Fruit fly (Drosophila melanogaster): Measurements from ENCODE around the gene mip130.

The mip130 gene

DNA sequence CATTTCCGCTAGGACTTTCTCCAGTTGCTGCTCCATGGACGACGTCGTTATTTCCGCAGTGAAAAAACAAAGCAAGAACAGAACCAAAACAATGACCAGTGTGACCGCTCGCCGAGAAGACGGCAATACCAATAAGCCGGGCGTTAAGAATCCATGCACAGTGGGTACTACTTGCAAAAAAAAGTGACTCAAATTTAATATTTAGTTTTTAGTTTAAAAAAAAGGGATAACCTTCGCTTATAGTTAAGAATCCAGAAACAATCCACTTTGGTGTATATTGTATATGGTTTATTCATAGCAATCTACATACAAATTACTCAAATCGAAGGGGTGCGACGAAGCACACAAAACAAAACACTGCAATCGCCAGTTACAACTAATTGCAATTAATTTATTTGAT is 49.2 kb upstream of the mip130 start, which contains the start of gene Lamtor5 (continued):
- peak; percentile 34 for TF ChIP-seq nmo (GFP tag; optimal IDR thresholded peaks at IDR 0.05)
- TF ChIP-seq CG10979 (tag; optimal IDR thresholded peaks at IDR 0.05) = peak; percentile 30
- no peak for TF ChIP-seq hbn (GFP tag; IDR thresholded peaks at IDR 0.05; ENCODE audit: partially characterized antibody)
- peak; percentile 49; the same call in 1 of the 2 replicates for TF ChIP-seq Xrp1 (GFP tag; IDR thresholded peaks at IDR 0.05)
- peak; percentile 61 for TF ChIP-seq CG15514 (GFP tag; optimal IDR thresholded peaks at IDR 0.05)
- peak; percentile 20 for TF ChIP-seq CG12155 (GFP tag; optimal IDR thresholded peaks at IDR 0.05)
- peak; percentile 36 for TF ChIP-seq dmrt99B (tag; optimal IDR thresholded peaks at IDR 0.05)
- peak; percentile 23 for TF ChIP-seq gro (GFP tag; optimal IDR thresholded peaks at IDR 0.05)
- TF ChIP-seq CG9727 (GFP tag; optimal IDR thresholded peaks at IDR 0.05) = peak; percentile 46
- TF ChIP-seq hkb (optimal IDR thresholded peaks at IDR 0.05) = no peak
- TF ChIP-seq hkb (GFP tag; IDR thresholded peaks at IDR 0.05) = peak; percentile 39; the same call in 1 of the 2 replicates
- TF ChIP-seq CG17328 (GFP tag; IDR thresholded peaks at IDR 0.05) = 0 out of 2 replicates have a peak, but pooled peaks have one; percentile 39
- TF ChIP-seq BtbVII (GFP tag; optimal IDR thresholded peaks at IDR 0.05) = peak; percentile 53
- peak; percentile 56 for TF ChIP-seq CG17829 (tag; optimal IDR thresholded peaks at IDR 0.05)
- peak; percentile 40 for TF ChIP-seq PHDP (tag; optimal IDR thresholded peaks at IDR 0.05)
- peak; percentile 7; the same call in 1 of the 2 replicates for TF ChIP-seq cas (GFP tag; IDR thresholded peaks at IDR 0.05)
- peak; percentile 13 for TF ChIP-seq sqz (GFP tag; optimal IDR thresholded peaks at IDR 0.05)
- TF ChIP-seq Pdp1 (GFP tag; optimal IDR thresholded peaks at IDR 0.05) = peak; percentile 41 to 49
- TF ChIP-seq bab2 (GFP tag; optimal IDR thresholded peaks at IDR 0.05) = peak; percentile 35
- TF ChIP-seq HLH54F (GFP tag; optimal IDR thresholded peaks at IDR 0.05) = peak; percentile 32
- TF ChIP-seq Antp (GFP tag; optimal IDR thresholded peaks at IDR 0.05) = no peak
- TF ChIP-seq Fer1 (GFP tag; optimal IDR thresholded peaks at IDR 0.05) = peak; percentile 55
- TF ChIP-seq CG32532 (GFP tag; IDR thresholded peaks at IDR 0.05) = peak; percentile 72
- TF ChIP-seq CG8290 (GFP tag; optimal IDR thresholded peaks at IDR 0.05) = no peak
- peak in 1 of 2 experiments; percentile 54 for TF ChIP-seq CG8290 (tag; optimal IDR thresholded peaks at IDR 0.05)
- TF ChIP-seq CG13287 (GFP tag; IDR thresholded peaks at IDR 0.05; ENCODE audit: partially characterized antibody) = peak; percentile 44
- no peak for TF ChIP-seq Spps (tag; optimal IDR thresholded peaks at IDR 0.05)
- TF ChIP-seq lmd (GFP tag; IDR thresholded peaks at IDR 0.05) = peak; percentile 50; the same call in 1 of the 2 replicates
- TF ChIP-seq CG13624 (GFP tag; optimal IDR thresholded peaks at IDR 0.05) = peak; percentile 21
- TF ChIP-seq gsb-n (tag; optimal IDR thresholded peaks at IDR 0.05) = no peak
- peak; percentile 22; the same call in 1 of the 2 replicates for TF ChIP-seq sisA (GFP tag; IDR thresholded peaks at IDR 0.05)
- 0 out of 3 replicates have a peak, but pooled peaks have one; percentile 33 for TF ChIP-seq CG11456 (GFP tag; IDR thresholded peaks at IDR 0.05)
- TF ChIP-seq CG9817 (tag; optimal IDR thresholded peaks at IDR 0.05) = peak; percentile 14
- TF ChIP-seq CG10366 (GFP tag; IDR thresholded peaks at IDR 0.05) = 0 out of 2 replicates have a peak, but pooled peaks have one; percentile 20
- TF ChIP-seq CG8388 (GFP tag; optimal IDR thresholded peaks at IDR 0.05) = peak; percentile 18
- TF ChIP-seq CG14667 (GFP tag; IDR thresholded peaks at IDR 0.05) = no peak
- peak; percentile 5 for TF ChIP-seq CG10209 (GFP tag; optimal IDR thresholded peaks at IDR 0.05)
- no peak for TF ChIP-seq tup (GFP tag; optimal IDR thresholded peaks at IDR 0.05)
- peak; percentile 43 for TF ChIP-seq CG13894 (tag; optimal IDR thresholded peaks at IDR 0.05)
- TF ChIP-seq lola (GFP tag; optimal IDR thresholded peaks at IDR 0.05) = peak in 1 of 3 experiments; percentile 21
- TF ChIP-seq ATbp (GFP tag; optimal IDR thresholded peaks at IDR 0.05) = peak; percentile 3
- TF ChIP-seq Sry-δ (GFP tag; optimal IDR thresholded peaks at IDR 0.05) = peak; percentile 14
- peak; percentile 46 for TF ChIP-seq ems (GFP tag; optimal IDR thresholded peaks at IDR 0.05)
- TF ChIP-seq so (GFP tag; IDR thresholded peaks at IDR 0.05) = peak; percentile 34; the same call in 1 of the 3 replicates
- TF ChIP-seq vfl (GFP tag; optimal IDR thresholded peaks at IDR 0.05) = peak; percentile 49
- TF ChIP-seq CG14710 (tag; optimal IDR thresholded peaks at IDR 0.05) = peak; percentile 12
- TF ChIP-seq CG15269 (tag; optimal IDR thresholded peaks at IDR 0.05) = peak; percentile 45
- 0 out of 2 replicates have a peak, but pooled peaks have one; percentile 21 for TF ChIP-seq Scr (GFP tag; IDR thresholded peaks at IDR 0.05; ENCODE audit: partially characterized antibody)
- no peak for TF ChIP-seq NC2α (GFP tag; optimal IDR thresholded peaks at IDR 0.05)
- peak; percentile 61 for TF ChIP-seq sob (GFP tag; IDR thresholded peaks at IDR 0.05)
